Fruit fly (Drosophila melanogaster) whole organism, prepupa: ENCODE data around the gene IRSp53.

Experiments used
- Blimp-1 ChIP-seq: fragments of 200-800 bp; sonication (Bioruptor generic); optimal IDR thresholded peaks from 3 replicates; lab custom pipeline; 2017; ENCODE audit warnings: missing biosample characterization, missing genetic modification characterization, mild to moderate bottlenecking, moderate library complexity, missing genetic modification reagents
- CG10631 ChIP-seq: fragments of 200-800 bp; sonication (Bioruptor generic); optimal IDR thresholded peaks from 2 replicates; lab custom pipeline; 2016; ENCODE audit warnings: missing biosample characterization, missing genetic modification characterization
- CG11294 ChIP-seq: fragments of 200-800 bp; sonication (Bioruptor generic); IDR thresholded peaks from 2 replicates; pipeline ENCODE4 v1.3.6; 2022; ENCODE audit warnings: missing biosample characterization, missing genetic modification characterization
- CG15336 ChIP-seq: fragments of 200-800 bp; sonication (Bioruptor generic); IDR thresholded peaks from 2 replicates; pipeline ENCODE4 v1.3.6; 2022; ENCODE audit warnings: missing biosample characterization, missing genetic modification characterization
- CG1621 ChIP-seq: fragments of 200-800 bp; sonication (Bioruptor generic); optimal IDR thresholded peaks from 3 replicates; lab custom pipeline; 2018; ENCODE audit warnings: missing biosample characterization, mild to moderate bottlenecking, missing genetic modification characterization
- CG3032 ChIP-seq: fragments of 200-800 bp; optimal IDR thresholded peaks from 2 replicates; lab custom pipeline; 2019; ENCODE audit warnings: missing biosample characterization, mild to moderate bottlenecking, missing genetic modification characterization, moderate library complexity
- CG31627 ChIP-seq: fragments of 200-800 bp; sonication (Bioruptor generic); optimal IDR thresholded peaks from 3 replicates; lab custom pipeline; 2016; ENCODE audit warnings: missing biosample characterization, missing genetic modification characterization
- CG34406 ChIP-seq: fragments of 200-800 bp; sonication (Bioruptor generic); optimal IDR thresholded peaks from 3 replicates; lab custom pipeline; 2016; ENCODE audit warnings: missing biosample characterization, missing genetic modification characterization
- CG3919 ChIP-seq: fragments of 200-800 bp; sonication (Bioruptor generic); optimal IDR thresholded peaks from 3 replicates; lab custom pipeline; 2016; ENCODE audit warnings: missing biosample characterization, missing genetic modification characterization
- CG4318 ChIP-seq: fragments of 200-800 bp; sonication (Bioruptor generic); optimal IDR thresholded peaks from 3 replicates; lab custom pipeline; 2017; ENCODE audit warnings: missing biosample characterization, mild to moderate bottlenecking, missing genetic modification characterization
- CG6163 ChIP-seq: fragments of 200-800 bp; sonication (Bioruptor generic); IDR thresholded peaks from 3 replicates; pipeline ENCODE4 v1.3.6; 2022; ENCODE audit warnings: missing biosample characterization, missing genetic modification characterization
- CG6276 ChIP-seq: fragments of 200-800 bp; sonication (Bioruptor generic); optimal IDR thresholded peaks from 2 replicates; lab custom pipeline; 2017; ENCODE audit warnings: missing biosample characterization, mild to moderate bottlenecking, missing genetic modification characterization
- CG6792 ChIP-seq: fragments of 200-800 bp; sonication (Bioruptor generic); optimal IDR thresholded peaks from 3 replicates; lab custom pipeline; 2016; ENCODE audit warnings: missing biosample characterization, missing genetic modification characterization
- CG6808 ChIP-seq: fragments of 200-800 bp; sonication (Bioruptor generic); optimal IDR thresholded peaks from 3 replicates; lab custom pipeline; 2017; ENCODE audit warnings: missing biosample characterization, missing genetic modification characterization, mild to moderate bottlenecking, moderate library complexity, missing genetic modification reagents
- CG6854 ChIP-seq: fragments of 200-800 bp; sonication (Bioruptor generic); optimal IDR thresholded peaks from 2 replicates; lab custom pipeline; 2017; ENCODE audit warnings: missing biosample characterization, mild to moderate bottlenecking, missing genetic modification characterization
- CG7368 ChIP-seq: fragments of 200-800 bp; sonication (Bioruptor generic); optimal IDR thresholded peaks from 3 replicates; lab custom pipeline; 2016; ENCODE audit warnings: missing biosample characterization, missing genetic modification characterization
- CG8319 ChIP-seq: fragments of 200-800 bp; sonication (Bioruptor generic); optimal IDR thresholded peaks from 3 replicates; lab custom pipeline; 2016; ENCODE audit warnings: missing biosample characterization, missing genetic modification characterization
- CG9139 ChIP-seq: fragments of 200-800 bp; sonication (Bioruptor generic); optimal IDR thresholded peaks from 3 replicates; lab custom pipeline; 2017; ENCODE audit warnings: missing biosample characterization, mild to moderate bottlenecking, missing genetic modification characterization
- Eip75B ChIP-seq: fragments of 200-800 bp; sonication (Bioruptor generic); optimal IDR thresholded peaks from 3 replicates; lab custom pipeline; 2016; ENCODE audit warnings: missing biosample characterization, missing genetic modification characterization
- Eip93F ChIP-seq: fragments of 200-800 bp; sonication (Bioruptor generic); optimal IDR thresholded peaks from 2 replicates; lab custom pipeline; 2016; ENCODE audit warnings: missing biosample characterization, mild to moderate bottlenecking, missing genetic modification characterization
- Ets21C ChIP-seq: fragments of 200-800 bp; sonication (Bioruptor generic); optimal IDR thresholded peaks from 3 replicates; lab custom pipeline; 2016; ENCODE audit warnings: missing biosample characterization, missing genetic modification characterization
- Ets96B ChIP-seq: fragments of 200-800 bp; optimal IDR thresholded peaks from 2 replicates; lab custom pipeline; 2019; ENCODE audit warnings: missing biosample characterization, mild to moderate bottlenecking, missing genetic modification characterization, moderate library complexity
- Hr38 ChIP-seq: sonication (Bioruptor generic); optimal IDR thresholded peaks from 2 replicates; lab custom pipeline; 2016; ENCODE audit warnings: missing biosample characterization, missing genetic modification characterization
- Hr39 ChIP-seq: fragments of 200-800 bp; sonication (Bioruptor generic); optimal IDR thresholded peaks from 2 replicates; lab custom pipeline; 2016; ENCODE audit warnings: missing biosample characterization, missing genetic modification characterization
- Hr4 ChIP-seq: fragments of 200-800 bp; sonication (Bioruptor generic); optimal IDR thresholded peaks from 3 replicates; lab custom pipeline; 2016; ENCODE audit warnings: missing biosample characterization, missing genetic modification characterization
- Lpt ChIP-seq: fragments of 200-800 bp; sonication (Bioruptor generic); optimal IDR thresholded peaks from 3 replicates; lab custom pipeline; 2016; ENCODE audit warnings: missing biosample characterization, missing genetic modification characterization
- Met ChIP-seq: fragments of 200-800 bp; sonication (Bioruptor generic); optimal IDR thresholded peaks from 3 replicates; lab custom pipeline; 2016; ENCODE audit warnings: missing biosample characterization, missing genetic modification characterization
- Smox ChIP-seq: fragments of 200-800 bp; sonication (Bioruptor generic); optimal IDR thresholded peaks from 3 replicates; lab custom pipeline; 2016; ENCODE audit warnings: missing biosample characterization, missing genetic modification characterization
- Sox102F ChIP-seq: fragments of 200-800 bp; sonication (Bioruptor generic); optimal IDR thresholded peaks from 2 replicates; lab custom pipeline; 2016; ENCODE audit warnings: missing biosample characterization, mild to moderate bottlenecking, missing genetic modification characterization
- Sox14 ChIP-seq: fragments of 200-800 bp; sonication (Bioruptor generic); optimal IDR thresholded peaks from 3 replicates; lab custom pipeline; 2016; ENCODE audit warnings: missing biosample characterization, missing genetic modification characterization
- achi ChIP-seq: fragments of 200-800 bp; sonication (Bioruptor generic); optimal IDR thresholded peaks from 3 replicates; lab custom pipeline; 2016; ENCODE audit warnings: missing biosample characterization, missing genetic modification characterization
- acj6 ChIP-seq: fragments of 200-800 bp; sonication (Bioruptor generic); optimal IDR thresholded peaks from 3 replicates; lab custom pipeline; 2016; ENCODE audit warnings: missing biosample characterization, missing genetic modification characterization
- cyc ChIP-seq: fragments of 200-800 bp; sonication (Bioruptor generic); optimal IDR thresholded peaks from 3 replicates; lab custom pipeline; 2016; ENCODE audit warnings: missing biosample characterization, missing genetic modification characterization
- dac ChIP-seq: fragments of 200-800 bp; sonication (Bioruptor generic); optimal IDR thresholded peaks from 2 replicates; lab custom pipeline; 2017; ENCODE audit warnings: missing biosample characterization, mild to moderate bottlenecking, missing genetic modification characterization
- dsx ChIP-seq: fragments of 200-800 bp; optimal IDR thresholded peaks from 3 replicates; lab custom pipeline; 2019; ENCODE audit warnings: missing biosample characterization, mild to moderate bottlenecking, missing genetic modification characterization, moderate library complexity; ENCODE audit not compliant: poor library complexity, severe bottlenecking
- eg ChIP-seq: fragments of 200-800 bp; sonication (Bioruptor generic); IDR thresholded peaks from 3 replicates; pipeline ENCODE4 v1.3.6; 2022; ENCODE audit warnings: missing biosample characterization, missing genetic modification characterization
- fd59A ChIP-seq: fragments of 200-800 bp; sonication (Bioruptor generic); optimal IDR thresholded peaks from 2 replicates; lab custom pipeline; 2017; ENCODE audit warnings: missing biosample characterization, mild to moderate bottlenecking, missing genetic modification characterization, missing genetic modification reagents
- fd85E ChIP-seq: fragments of 200-800 bp; sonication (Bioruptor generic); optimal IDR thresholded peaks from 3 replicates; lab custom pipeline; 2016; ENCODE audit warnings: missing biosample characterization, missing genetic modification characterization
- fkh ChIP-seq: fragments of 200-800 bp; sonication (Bioruptor generic); optimal IDR thresholded peaks from 3 replicates; lab custom pipeline; 2017; ENCODE audit warnings: missing biosample characterization, mild to moderate bottlenecking, missing genetic modification characterization, moderate library complexity
- lz ChIP-seq: fragments of 200-800 bp; sonication (Bioruptor generic); optimal IDR thresholded peaks from 3 replicates; lab custom pipeline; 2016; ENCODE audit warnings: missing biosample characterization, missing genetic modification characterization
- net ChIP-seq: fragments of 200-800 bp; sonication (Bioruptor generic); optimal IDR thresholded peaks from 3 replicates; lab custom pipeline; 2016; ENCODE audit warnings: missing biosample characterization, missing genetic modification characterization
- pdm3 ChIP-seq: fragments of 200-800 bp; sonication (Bioruptor generic); optimal IDR thresholded peaks from 3 replicates; lab custom pipeline; 2016; ENCODE audit warnings: missing biosample characterization, missing genetic modification characterization
- salr ChIP-seq, 2 experiments: fragments of 200-800 bp; sonication (Bioruptor generic); optimal IDR thresholded peaks; 3 replicates each; lab custom pipeline; 2016 to 2018; ENCODE audit warnings: missing biosample characterization in 2 of 2, missing genetic modification characterization in 2 of 2, mild to moderate bottlenecking in 1 of 2
- ss ChIP-seq, 2 experiments: fragments of 200-800 bp; sonication (Bioruptor generic); optimal IDR thresholded peaks; 2 replicates in 1 of 2; 3 replicates in 1 of 2; lab custom pipeline; 2017 to 2018; ENCODE audit warnings: mild to moderate bottlenecking in 2 of 2, missing biosample characterization in 2 of 2, missing genetic modification characterization in 2 of 2, moderate library complexity in 1 of 2
- svp ChIP-seq: fragments of 200-800 bp; sonication (Bioruptor generic); peaks from one replicate; lab custom pipeline; 2016; ENCODE audit warnings: missing biosample characterization, missing genetic modification characterization
- topi ChIP-seq: fragments of 200-800 bp; sonication (Bioruptor generic); optimal IDR thresholded peaks from 3 replicates; lab custom pipeline; 2016; ENCODE audit warnings: missing biosample characterization, missing genetic modification characterization
- vri ChIP-seq: fragments of 200-800 bp; sonication (Bioruptor generic); optimal IDR thresholded peaks from 3 replicates; lab custom pipeline; 2016; ENCODE audit warnings: missing biosample characterization, mild to moderate bottlenecking, missing genetic modification characterization

IRSp53 gene

DNA sequence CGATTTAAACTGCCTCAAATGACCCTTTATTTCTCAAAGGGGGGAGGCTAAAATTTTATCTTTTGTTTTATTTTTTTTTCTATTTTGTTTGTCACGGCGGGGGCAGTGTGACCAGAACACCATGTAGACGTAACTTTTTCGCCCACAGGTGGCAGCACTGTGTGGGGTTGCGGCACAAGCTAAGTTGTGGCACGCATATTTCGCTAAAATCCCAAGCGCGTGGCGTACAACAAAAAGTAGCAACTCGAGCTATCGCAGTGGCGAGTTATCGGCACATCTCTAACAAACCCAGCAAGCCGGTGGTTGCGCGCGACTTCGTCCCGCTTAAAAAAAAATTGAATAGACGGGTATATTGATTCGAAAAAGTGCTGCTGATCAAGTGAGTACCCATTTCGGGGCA is 12.8 kb upstream of the IRSp53 start, which contains the start of the genes Ufd1 and NaPi-III (continued):
- TF ChIP-seq fkh (peak; percentile 18), Lpt (GFP tag; lab: Kevin White, UChicago) (no peak), CG9139 (no peak), Hr4 (GFP tag; lab: Kevin White, UChicago) (no peak), dsx (GFP tag; lab: Kevin White, UChicago) (peak; percentile 58), Ets21C (GFP tag; lab: Kevin White, UChicago) (no peak), CG6163 (GFP tag; lab: Robert Waterston, UW) (peak; percentile 64; the same call in 2 of the 3 replicates), Blimp-1 (GFP tag; lab: Kevin White, UChicago) (no peak), ss (GFP tag; optimal IDR thresholded peaks at IDR 0.05; lab: Kevin White, UChicago) (peak in 1 of 2 experiments; percentile 23), CG6792 (GFP tag; lab: Kevin White, UChicago) (no peak), fd59A (no peak), Smox (GFP tag; lab: Kevin White, UChicago) (no peak)

DNA sequence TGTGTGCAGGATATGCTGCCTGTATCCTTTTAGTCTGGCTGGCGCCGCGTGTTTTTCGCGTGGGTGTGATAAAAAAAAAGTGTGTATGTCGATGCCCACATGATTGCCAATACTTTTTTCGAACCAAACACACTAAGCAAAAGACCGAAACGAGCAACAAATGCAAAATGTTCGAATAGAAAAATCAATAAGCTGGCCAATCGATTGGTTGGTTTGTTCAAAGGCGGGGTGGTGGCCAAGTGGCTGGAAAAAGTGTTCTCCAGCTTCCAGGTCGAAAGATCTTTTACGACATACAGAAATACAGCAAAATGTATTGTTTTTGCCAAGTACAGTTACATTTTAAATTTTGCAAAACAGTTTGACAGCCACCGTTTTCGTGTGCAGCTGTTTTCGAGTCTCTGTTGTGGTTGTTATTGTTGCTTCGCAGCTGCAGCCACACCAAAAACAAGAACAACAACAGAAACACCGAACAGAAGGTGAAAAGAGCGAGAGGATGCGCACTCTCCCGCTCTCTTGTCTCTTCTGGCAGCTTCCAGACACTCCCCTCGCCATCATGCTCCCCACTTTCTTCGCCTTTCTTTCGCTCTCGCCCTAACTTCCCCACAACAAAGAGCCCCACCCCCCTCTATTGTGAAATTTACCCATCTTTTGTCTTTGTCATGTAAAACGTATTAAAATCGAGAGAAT is 12.1 kb upstream of the IRSp53 start:
- TF ChIP-seq CG9139 (no peak), CG34406 (GFP tag; lab: Kevin White, UChicago) (no peak), Eip75B (no peak), Sox102F (GFP tag; lab: Kevin White, UChicago) (no peak), topi (no peak), CG8319 (no peak), Sox14 (peak; percentile 88), Hr38 (GFP tag; lab: Kevin White, UChicago) (no peak), pdm3 (GFP tag; lab: Kevin White, UChicago) (no peak), fkh (no peak), Eip93F (GFP tag; lab: Kevin White, UChicago) (no peak), CG6792 (GFP tag; lab: Kevin White, UChicago) (no peak), net (GFP tag; lab: Kevin White, UChicago) (no peak), Hr39 (GFP tag; lab: Kevin White, UChicago) (no peak), eg (no peak), ss (GFP tag; optimal IDR thresholded peaks at IDR 0.05; lab: Kevin White, UChicago) (peak; percentile 16 to 20), Met (GFP tag; lab: Kevin White, UChicago) (no peak), dac (no peak), salr (GFP tag; optimal IDR thresholded peaks at IDR 0.05; lab: Kevin White, UChicago) (no peak), lz (GFP tag; lab: Kevin White, UChicago) (no peak), CG11294 (GFP tag; lab: Robert Waterston, UW) (no peak), CG15336 (0 out of 2 replicates have a peak, but pooled peaks have one; percentile 8), CG6808 (GFP tag; lab: Kevin White, UChicago) (no peak), CG10631 (no peak), CG6854 (GFP tag; lab: Kevin White, UChicago) (peak; percentile 16), CG6276 (GFP tag; lab: Kevin White, UChicago) (no peak), CG3032 (tag; lab: Kevin White, UChicago) (no peak), svp (GFP tag; lab: Kevin White, UChicago) (peak; percentile 84), CG31627 (GFP tag; lab: Kevin White, UChicago) (no peak), Hr4 (GFP tag; lab: Kevin White, UChicago) (no peak), acj6 (GFP tag; lab: Kevin White, UChicago) (no peak), achi (GFP tag; lab: Kevin White, UChicago) (no peak), CG4318 (GFP tag; lab: Kevin White, UChicago) (no peak), fd85E (GFP tag; lab: Kevin White, UChicago) (no peak), Lpt (GFP tag; lab: Kevin White, UChicago) (no peak), Blimp-1 (GFP tag; lab: Kevin White, UChicago) (no peak), cyc (no peak), vri (GFP tag; lab: Kevin White, UChicago) (no peak), dsx (GFP tag; lab: Kevin White, UChicago) (no peak), CG7368 (no peak), Ets21C (GFP tag; lab: Kevin White, UChicago) (no peak), CG3919 (GFP tag; lab: Kevin White, UChicago) (no peak), fd59A (no peak), CG1621 (tag; lab: Kevin White, UChicago) (no peak), Ets96B (no peak)
